Worm (Caenorhabditis elegans) whole organism, midembryonic: ENCODE measurements around the gene F53A2.11.

Experiments
- T22C8.4 ChIP-seq: fragments of 200-800 bp; sonication (Bioruptor generic); IDR thresholded peaks from 2 replicates; pipeline ENCODE4 v1.3.6; 2022; ENCODE audit warnings: missing genetic modification characterization, missing compliant biosample characterization
- cog-1 ChIP-seq: sonication (generic microtip); optimal IDR thresholded peaks from 2 replicates; lab custom pipeline; 2016; ENCODE audit warnings: missing genetic modification characterization, missing compliant biosample characterization
- flt-1 ChIP-seq: fragments of 200-800 bp; sonication (Bioruptor generic); IDR thresholded peaks from 2 replicates; pipeline ENCODE4 v1.3.6; 2022; ENCODE audit warnings: missing genetic modification characterization, missing compliant biosample characterization
- klf-2 ChIP-seq: fragments of 200-800 bp; sonication (Bioruptor generic); conservative IDR thresholded peaks from 2 replicates; pipeline ENCODE4 v1.3.6; 2022; ENCODE audit warnings: missing genetic modification reagents, missing genetic modification characterization, missing compliant biosample characterization
- med-1 ChIP-seq: sonication (generic microtip); optimal IDR thresholded peaks from 2 replicates; lab custom pipeline; 2017; ENCODE audit warnings: missing genetic modification characterization, mild to moderate bottlenecking, missing compliant biosample characterization, antibody characterized with exemption, missing genetic modification reagents; ENCODE audit not compliant: insufficient read depth
- ref-1 ChIP-seq: fragments of 200-800 bp; sonication (Bioruptor generic); conservative IDR thresholded peaks from 2 replicates; pipeline ENCODE4 v1.3.6; 2022; ENCODE audit warnings: missing genetic modification reagents, missing genetic modification characterization, missing compliant biosample characterization
- tab-1 ChIP-seq: fragments of 200-800 bp; sonication (Bioruptor generic); IDR thresholded peaks from 2 replicates; pipeline ENCODE4 v1.3.6; 2022; ENCODE audit warnings: missing genetic modification characterization, missing compliant biosample characterization
- ztf-23 ChIP-seq: fragments of 200-800 bp; sonication (Bioruptor generic); IDR thresholded peaks from 2 replicates; pipeline ENCODE4 v1.3.6; 2022; ENCODE audit warnings: missing genetic modification reagents, missing genetic modification characterization, missing compliant biosample characterization
- ztf-29 ChIP-seq: fragments of 200-800 bp; sonication (Bioruptor generic); IDR thresholded peaks from 2 replicates; pipeline ENCODE4 v1.3.6; 2022; ENCODE audit warnings: missing genetic modification reagents, missing genetic modification characterization, missing compliant biosample characterization

The F53A2.11 gene

ce11 chrIII:13270896-13271295 lies 51.6 kb downstream of the F53A2.11 start:
- TF ChIP-seq cog-1, result no peak
- TF ChIP-seq flt-1 (GFP tag; lab: Robert Waterston, UW), result no peak
- no peak for TF ChIP-seq ztf-29 (GFP tag; lab: Robert Waterston, UW)
- no peak for TF ChIP-seq ztf-23 (GFP tag; lab: Robert Waterston, UW)
- TF ChIP-seq klf-2, result no peak
- no peak for TF ChIP-seq T22C8.4
- TF ChIP-seq ref-1, result no peak
- no peak for TF ChIP-seq med-1
- TF ChIP-seq tab-1 (GFP tag; lab: Robert Waterston, UW), result no peak
